Worm (Caenorhabditis elegans) whole organism, late embryonic: ENCODE data around the gene pak-2.
A peak's percentile ranks its signal among the peaks of the same experiment; 100 is the strongest.

Experiments used
- C08G9.2 ChIP-seq: sonication (generic microtip); optimal IDR thresholded peaks from 2 replicates; lab custom pipeline; 2016; ENCODE audit warnings: mild to moderate bottlenecking, missing genetic modification characterization, moderate library complexity, missing compliant biosample characterization
- F13H6.1 ChIP-seq: sonication (generic microtip); optimal IDR thresholded peaks from 2 replicates; lab custom pipeline; 2016; ENCODE audit warnings: missing genetic modification characterization, missing compliant biosample characterization
- K09A11.1 ChIP-seq: sonication (generic microtip); optimal IDR thresholded peaks from 2 replicates; lab custom pipeline; 2017; ENCODE audit warnings: antibody characterized with exemption, mild to moderate bottlenecking, missing genetic modification characterization, missing compliant biosample characterization; ENCODE audit not compliant: insufficient read depth
- Y22D7AL.16 ChIP-seq: sonication (generic microtip); optimal IDR thresholded peaks from 2 replicates; lab custom pipeline; 2016; ENCODE audit warnings: missing genetic modification characterization, missing compliant biosample characterization
- ahr-1 ChIP-seq: sonication (generic microtip); optimal IDR thresholded peaks from 2 replicates; lab custom pipeline; 2016; ENCODE audit warnings: missing genetic modification characterization, missing compliant biosample characterization
- ceh-19 ChIP-seq: fragments of 200-800 bp; sonication (Bioruptor generic); optimal IDR thresholded peaks from 2 replicates; lab custom pipeline; 2018; ENCODE audit warnings: mild to moderate bottlenecking, missing genetic modification characterization, missing compliant biosample characterization
- ceh-2 ChIP-seq: sonication (generic microtip); optimal IDR thresholded peaks from 2 replicates; lab custom pipeline; 2016; ENCODE audit warnings: missing genotype, missing genetic modification characterization, missing compliant biosample characterization
- ceh-30 ChIP-seq: fragments of 150-350 bp; optimal IDR thresholded peaks from 2 replicates; lab custom pipeline; 2014; ENCODE audit warnings: missing biosample characterization, missing genetic modification characterization
- ceh-31 ChIP-seq: sonication (generic microtip); optimal IDR thresholded peaks from 2 replicates; lab custom pipeline; 2016; ENCODE audit warnings: missing genetic modification characterization, missing compliant biosample characterization
- ceh-34 ChIP-seq: sonication (generic microtip); optimal IDR thresholded peaks from 2 replicates; lab custom pipeline; 2016; ENCODE audit warnings: mild to moderate bottlenecking, missing genetic modification characterization, missing compliant biosample characterization
- ceh-45 ChIP-seq: fragments of 200-800 bp; sonication (Bioruptor generic); IDR thresholded peaks from 2 replicates; pipeline ENCODE4 v1.3.6; 2022; ENCODE audit warnings: missing genetic modification reagents, missing genetic modification characterization, missing compliant biosample characterization
- ceh-48 ChIP-seq: sonication (generic microtip); optimal IDR thresholded peaks from 2 replicates; lab custom pipeline; 2016; ENCODE audit warnings: missing genetic modification characterization, inconsistent platforms, missing compliant biosample characterization
- che-1 ChIP-seq: sonication (generic microtip); optimal IDR thresholded peaks from 2 replicates; lab custom pipeline; 2016; ENCODE audit warnings: mild to moderate bottlenecking, missing genetic modification characterization, missing compliant biosample characterization
- dmd-4 ChIP-seq: sonication (generic microtip); optimal IDR thresholded peaks from 2 replicates; lab custom pipeline; 2016; ENCODE audit warnings: borderline replicate concordance, missing genetic modification characterization, missing compliant biosample characterization
- fkh-10 ChIP-seq: fragments of 150-350 bp; optimal IDR thresholded peaks from 2 replicates; lab custom pipeline; 2014; ENCODE audit warnings: missing biosample characterization, missing genetic modification reagents, missing genetic modification characterization
- gmeb-2 ChIP-seq: sonication (generic microtip); optimal IDR thresholded peaks from 2 replicates; lab custom pipeline; 2016; ENCODE audit warnings: missing genetic modification characterization, inconsistent platforms, missing compliant biosample characterization
- hlh-15 ChIP-seq: sonication (generic microtip); optimal IDR thresholded peaks from 2 replicates; lab custom pipeline; 2016; ENCODE audit warnings: missing genetic modification characterization, missing compliant biosample characterization
- hlh-6 ChIP-seq: sonication (generic microtip); optimal IDR thresholded peaks from 2 replicates; lab custom pipeline; 2016; ENCODE audit warnings: missing genotype, missing genetic modification characterization, missing compliant biosample characterization
- lim-6 ChIP-seq: sonication (generic microtip); optimal IDR thresholded peaks from 2 replicates; lab custom pipeline; 2016; ENCODE audit warnings: missing genetic modification characterization, missing compliant biosample characterization
- lin-11 ChIP-seq: fragments of 200-800 bp; sonication (Bioruptor generic); optimal IDR thresholded peaks from 2 replicates; lab custom pipeline; 2018; ENCODE audit warnings: mild to moderate bottlenecking, missing genetic modification characterization, missing compliant biosample characterization
- mec-3 ChIP-seq: sonication (generic microtip); optimal IDR thresholded peaks from 2 replicates; lab custom pipeline; 2016; ENCODE audit warnings: borderline replicate concordance, missing genetic modification characterization, missing compliant biosample characterization
- nfya-1 ChIP-seq: sonication (generic microtip); optimal IDR thresholded peaks from 2 replicates; lab custom pipeline; 2017; ENCODE audit warnings: missing genetic modification characterization, mild to moderate bottlenecking, missing compliant biosample characterization, antibody characterized with exemption, moderate library complexity
- odd-2 ChIP-seq: sonication (generic microtip); optimal IDR thresholded peaks from 2 replicates; lab custom pipeline; 2017; ENCODE audit warnings: antibody characterized with exemption, mild to moderate bottlenecking, missing genetic modification characterization, missing compliant biosample characterization
- pax-1 ChIP-seq: fragments of 150-350 bp; optimal IDR thresholded peaks from 2 replicates; lab custom pipeline; 2014; ENCODE audit warnings: missing biosample characterization, missing genetic modification characterization
- unc-42 ChIP-seq: sonication (generic microtip); optimal IDR thresholded peaks from 2 replicates; lab custom pipeline; 2016; ENCODE audit warnings: missing genotype, missing genetic modification characterization, missing compliant biosample characterization

The pak-2 gene

DNA sequence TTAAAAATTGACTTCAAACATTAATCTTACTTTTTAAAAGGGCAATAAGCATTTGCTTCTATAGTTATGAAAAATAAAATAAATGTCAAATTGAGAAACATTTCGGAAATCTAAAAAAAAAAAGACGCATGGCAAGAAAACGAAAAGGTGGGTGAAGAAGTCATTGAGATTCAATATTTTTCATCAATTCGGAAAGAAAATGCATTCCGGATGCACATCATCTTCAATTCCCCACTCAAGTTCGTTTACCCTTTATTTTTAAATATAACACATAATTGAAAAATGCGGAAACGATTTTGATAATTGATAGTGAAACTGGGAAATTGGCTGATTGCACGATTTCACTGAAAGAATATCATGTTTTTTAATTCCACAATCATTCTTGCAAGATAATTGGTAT, 36.8 kb downstream of the pak-2 start, which contains the start of gene F53B7.4:
Gene F53B7.4 (minus strand): TSS at position 101 of the 400 bp plus-strand sequence.
- TF ChIP-seq dmd-4 (tag; lab: Kevin White, UChicago) (no peak), odd-2 (no peak), ceh-2 (tag; lab: Kevin White, UChicago) (no peak)
- TF ChIP-seq, all 69 proteins: peak for 0

ce11 chrV:11000650-11001049, 38.6 kb downstream of the pak-2 start, which contains the start of gene isy-1:
Gene isy-1 (minus strand): TSS chrV:11000699.
- TF ChIP-seq ceh-31 (tag; lab: Kevin White, UChicago) = peak; percentile 47
- peak; percentile 92 for TF ChIP-seq unc-42 (tag; lab: Kevin White, UChicago)
- TF ChIP-seq pax-1 (tag; lab: Kevin White, UChicago) = no peak
- TF ChIP-seq nfya-1 (tag; lab: Kevin White, UChicago) = peak; percentile 37
- TF ChIP-seq, all 69 proteins: peak for 3

ce11 chrV:10998797-10999196, 40.4 kb downstream of the pak-2 start, which contains the start of gene F53B7.7:
Gene F53B7.7 (plus strand): TSS chrV:10999097.
- TF ChIP-seq gmeb-2 (tag; lab: Kevin White, UChicago) (no peak), lin-11 (tag; lab: Kevin White, UChicago) (no peak), hlh-15 (tag; lab: Kevin White, UChicago) (no peak), hlh-6 (tag; lab: Kevin White, UChicago) (no peak), ceh-48 (tag; lab: Kevin White, UChicago) (no peak), Y22D7AL.16 (tag; lab: Kevin White, UChicago) (no peak), F13H6.1 (tag; lab: Kevin White, UChicago) (no peak), C08G9.2 (tag; lab: Kevin White, UChicago) (no peak), ceh-45 (GFP tag; lab: Robert Waterston, UW) (no peak), fkh-10 (GFP tag; lab: Kevin White, UChicago) (no peak), ceh-19 (no peak), odd-2 (no peak), ahr-1 (tag; lab: Kevin White, UChicago) (no peak), che-1 (tag; lab: Kevin White, UChicago) (no peak)

DNA sequence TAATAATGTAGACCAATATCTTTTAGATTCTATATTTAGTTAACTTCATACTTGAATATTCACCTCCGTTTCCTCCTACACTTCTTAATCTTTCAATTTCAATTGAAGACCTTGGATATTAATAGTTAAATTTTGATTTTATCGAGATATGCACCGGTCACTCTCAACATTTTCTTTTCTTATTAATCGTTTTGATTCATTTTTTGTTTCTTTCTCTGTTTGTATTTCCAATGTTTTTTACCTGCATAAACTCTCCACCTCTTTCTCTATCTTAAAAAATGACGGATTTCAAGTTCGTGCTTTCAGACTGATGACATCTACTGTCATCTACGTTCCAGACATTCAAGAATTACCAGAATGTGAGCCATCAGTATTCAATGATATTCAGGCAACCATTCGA, 47.4 kb downstream of the pak-2 start, which contains the start of gene frpr-9:
Gene frpr-9 (plus strand): TSS at position 301 of the 400 bp plus-strand sequence.
- no peak for TF ChIP-seq ceh-34 (tag; lab: Kevin White, UChicago)
- TF ChIP-seq lim-6 = no peak
- no peak for TF ChIP-seq ceh-30
- TF ChIP-seq mec-3 (tag; lab: Kevin White, UChicago) = no peak
- TF ChIP-seq K09A11.1 (tag; lab: Kevin White, UChicago) = no peak
